Worm (Caenorhabditis elegans) whole organism, late embryonic: Measurements from ENCODE around the gene Y22D7AL.9.

Experiments used
- C38D4.7 ChIP-seq: fragments of 200-800 bp; sonication (Bioruptor generic); optimal IDR thresholded peaks from 2 replicates; lab custom pipeline; 2018; ENCODE audit warnings: mild to moderate bottlenecking, missing genetic modification characterization, moderate library complexity, missing compliant biosample characterization
- F13H6.1 ChIP-seq: sonication (generic microtip); optimal IDR thresholded peaks from 2 replicates; lab custom pipeline; 2016; ENCODE audit warnings: missing genetic modification characterization, missing compliant biosample characterization
- K02D7.2 ChIP-seq: sonication (generic microtip); optimal IDR thresholded peaks from 2 replicates; lab custom pipeline; 2017; ENCODE audit warnings: mild to moderate bottlenecking, missing genetic modification characterization, missing compliant biosample characterization
- K09A11.1 ChIP-seq: sonication (generic microtip); optimal IDR thresholded peaks from 2 replicates; lab custom pipeline; 2017; ENCODE audit warnings: antibody characterized with exemption, mild to moderate bottlenecking, missing genetic modification characterization, missing compliant biosample characterization; ENCODE audit not compliant: insufficient read depth
- ceh-14 ChIP-seq: sonication (generic microtip); optimal IDR thresholded peaks from 2 replicates; lab custom pipeline; 2016; ENCODE audit warnings: missing genotype, missing genetic modification characterization, missing compliant biosample characterization
- ceh-18 ChIP-seq: sonication (generic microtip); optimal IDR thresholded peaks from 2 replicates; lab custom pipeline; 2016; ENCODE audit warnings: missing genetic modification characterization, missing compliant biosample characterization
- ceh-2 ChIP-seq: sonication (generic microtip); optimal IDR thresholded peaks from 2 replicates; lab custom pipeline; 2016; ENCODE audit warnings: missing genotype, missing genetic modification characterization, missing compliant biosample characterization
- ceh-22 ChIP-seq: sonication (generic microtip); optimal IDR thresholded peaks from 2 replicates; lab custom pipeline; 2017; ENCODE audit warnings: missing biosample characterization, missing genetic modification characterization
- ceh-30 ChIP-seq: fragments of 150-350 bp; optimal IDR thresholded peaks from 2 replicates; lab custom pipeline; 2014; ENCODE audit warnings: missing biosample characterization, missing genetic modification characterization
- ceh-45 ChIP-seq: fragments of 200-800 bp; sonication (Bioruptor generic); IDR thresholded peaks from 2 replicates; pipeline ENCODE4 v1.3.6; 2022; ENCODE audit warnings: missing genetic modification reagents, missing genetic modification characterization, missing compliant biosample characterization
- ceh-48 ChIP-seq: sonication (generic microtip); optimal IDR thresholded peaks from 2 replicates; lab custom pipeline; 2016; ENCODE audit warnings: missing genetic modification characterization, inconsistent platforms, missing compliant biosample characterization
- ceh-9 ChIP-seq: sonication (generic microtip); optimal IDR thresholded peaks from 2 replicates; lab custom pipeline; 2016; ENCODE audit warnings: mild to moderate bottlenecking, missing genetic modification characterization, inconsistent platforms, missing compliant biosample characterization
- dmd-4 ChIP-seq: sonication (generic microtip); optimal IDR thresholded peaks from 2 replicates; lab custom pipeline; 2016; ENCODE audit warnings: borderline replicate concordance, missing genetic modification characterization, missing compliant biosample characterization
- dve-1 ChIP-seq: sonication (generic microtip); optimal IDR thresholded peaks from 2 replicates; lab custom pipeline; 2017; ENCODE audit warnings: antibody characterized with exemption, mild to moderate bottlenecking, missing genetic modification characterization, missing compliant biosample characterization
- elt-2 ChIP-seq: sonication (generic microtip); optimal IDR thresholded peaks from 2 replicates; lab custom pipeline; 2016; ENCODE audit warnings: missing genetic modification reagents, missing genetic modification characterization, missing compliant biosample characterization
- eyg-1 ChIP-seq: sonication (generic microtip); optimal IDR thresholded peaks from 2 replicates; lab custom pipeline; 2016; ENCODE audit warnings: missing genotype, missing genetic modification characterization, missing compliant biosample characterization
- fkh-10 ChIP-seq: fragments of 150-350 bp; optimal IDR thresholded peaks from 2 replicates; lab custom pipeline; 2014; ENCODE audit warnings: missing biosample characterization, missing genetic modification reagents, missing genetic modification characterization
- gmeb-2 ChIP-seq: sonication (generic microtip); optimal IDR thresholded peaks from 2 replicates; lab custom pipeline; 2016; ENCODE audit warnings: missing genetic modification characterization, inconsistent platforms, missing compliant biosample characterization
- hlh-13 ChIP-seq: fragments of 200-800 bp; sonication (Bioruptor generic); optimal IDR thresholded peaks from 2 replicates; lab custom pipeline; 2018; ENCODE audit warnings: mild to moderate bottlenecking, missing genetic modification characterization, missing compliant biosample characterization
- lim-6 ChIP-seq: sonication (generic microtip); optimal IDR thresholded peaks from 2 replicates; lab custom pipeline; 2016; ENCODE audit warnings: missing genetic modification characterization, missing compliant biosample characterization
- lin-11 ChIP-seq: fragments of 200-800 bp; sonication (Bioruptor generic); optimal IDR thresholded peaks from 2 replicates; lab custom pipeline; 2018; ENCODE audit warnings: mild to moderate bottlenecking, missing genetic modification characterization, missing compliant biosample characterization
- madf-2 ChIP-seq: sonication (generic microtip); optimal IDR thresholded peaks from 2 replicates; lab custom pipeline; 2017; ENCODE audit warnings: missing genetic modification characterization, missing compliant biosample characterization
- npax-4 ChIP-seq: sonication (generic microtip); optimal IDR thresholded peaks from 2 replicates; lab custom pipeline; 2016; ENCODE audit warnings: missing genetic modification characterization, missing compliant biosample characterization
- odd-2 ChIP-seq: sonication (generic microtip); optimal IDR thresholded peaks from 2 replicates; lab custom pipeline; 2017; ENCODE audit warnings: antibody characterized with exemption, mild to moderate bottlenecking, missing genetic modification characterization, missing compliant biosample characterization
- pag-3 ChIP-seq: sonication (generic microtip); optimal IDR thresholded peaks from 2 replicates; lab custom pipeline; 2016; ENCODE audit warnings: missing compliant biosample characterization, missing genetic modification characterization, borderline replicate concordance
- pat-9 ChIP-seq: fragments of 200-800 bp; sonication (Bioruptor generic); optimal IDR thresholded peaks from 2 replicates; lab custom pipeline; 2018; ENCODE audit warnings: mild to moderate bottlenecking, missing genetic modification characterization, moderate library complexity, missing compliant biosample characterization
- pha-4 ChIP-seq: fragments of 150-350 bp; optimal IDR thresholded peaks from 2 replicates; lab custom pipeline; 2018; ENCODE audit warnings: missing biosample characterization, missing genetic modification reagents, missing genetic modification characterization
- pqm-1 ChIP-seq: sonication (generic microtip); optimal IDR thresholded peaks from 2 replicates; lab custom pipeline; 2016; ENCODE audit warnings: missing genetic modification characterization, missing compliant biosample characterization
- pros-1 ChIP-seq: fragments of 150-350 bp; optimal IDR thresholded peaks from 2 replicates; lab custom pipeline; 2014; ENCODE audit warnings: missing biosample characterization, missing genetic modification reagents, missing genetic modification characterization
- ref-2 ChIP-seq: sonication (generic microtip); optimal IDR thresholded peaks from 2 replicates; lab custom pipeline; 2016; ENCODE audit warnings: missing genetic modification characterization, missing compliant biosample characterization
- rnt-1 ChIP-seq: sonication (generic microtip); optimal IDR thresholded peaks from 2 replicates; lab custom pipeline; 2016; ENCODE audit warnings: missing genetic modification characterization, missing compliant biosample characterization
- sox-2 ChIP-seq: fragments of 200-800 bp; sonication (Bioruptor generic); IDR thresholded peaks from 2 replicates; pipeline ENCODE4 v1.3.6; 2022; ENCODE audit warnings: missing genetic modification reagents, missing genetic modification characterization, missing compliant biosample characterization
- syd-9 ChIP-seq: sonication (generic microtip); optimal IDR thresholded peaks from 2 replicates; lab custom pipeline; 2016; ENCODE audit warnings: mild to moderate bottlenecking, missing genetic modification characterization, moderate library complexity, missing compliant biosample characterization
- tbx-7 ChIP-seq: sonication (generic microtip); optimal IDR thresholded peaks from 2 replicates; lab custom pipeline; 2016; ENCODE audit warnings: missing genotype, missing genetic modification characterization, missing compliant biosample characterization
- unc-42 ChIP-seq: sonication (generic microtip); optimal IDR thresholded peaks from 2 replicates; lab custom pipeline; 2016; ENCODE audit warnings: missing genotype, missing genetic modification characterization, missing compliant biosample characterization
- unc-55 ChIP-seq: sonication (generic microtip); optimal IDR thresholded peaks from 2 replicates; lab custom pipeline; 2017; ENCODE audit warnings: missing biosample characterization, missing genetic modification reagents, missing genetic modification characterization
- zip-5 ChIP-seq: sonication (generic microtip); optimal IDR thresholded peaks from 2 replicates; lab custom pipeline; 2016; ENCODE audit warnings: missing genetic modification characterization, missing compliant biosample characterization

The Y22D7AL.9 gene

ce11 chrIII:1613933-1614332, at the start of gene Y22D7AL.9:
Gene Y22D7AL.9 (minus strand): TSS chrIII:1614033.
- TF ChIP-seq ceh-45 (GFP tag; lab: Robert Waterston, UW), result no peak
- no peak for TF ChIP-seq npax-4 (tag; lab: Kevin White, UChicago)
- TF ChIP-seq elt-2 (tag; lab: Kevin White, UChicago), result no peak
- TF ChIP-seq hlh-13, result no peak
- TF ChIP-seq unc-55 (GFP tag; lab: Kevin White, UChicago), result no peak
- no peak for TF ChIP-seq fkh-10 (GFP tag; lab: Kevin White, UChicago)
- TF ChIP-seq ceh-48 (tag; lab: Kevin White, UChicago), result no peak
- no peak for TF ChIP-seq syd-9
- TF ChIP-seq tbx-7 (tag; lab: Kevin White, UChicago), result no peak
- TF ChIP-seq unc-42 (tag; lab: Kevin White, UChicago), result no peak
- TF ChIP-seq dmd-4 (tag; lab: Kevin White, UChicago), result no peak

ce11 chrIII:1663056-1663455, 49.2 kb upstream of the Y22D7AL.9 start:
- no peak for TF ChIP-seq npax-4 (tag; lab: Kevin White, UChicago)

ce11 chrIII:1662405-1662804, 48.6 kb upstream of the Y22D7AL.9 start:
- TF ChIP-seq odd-2 (tag; lab: Kevin White, UChicago), result no peak
- no peak for TF ChIP-seq eyg-1 (tag; lab: Kevin White, UChicago)
- TF ChIP-seq ceh-30 (tag; lab: Kevin White, UChicago), result no peak
- TF ChIP-seq rnt-1 (tag; lab: Kevin White, UChicago), result no peak
- TF ChIP-seq pag-3 (tag; lab: Kevin White, UChicago), result no peak
- TF ChIP-seq F13H6.1 (tag; lab: Kevin White, UChicago), result no peak
- no peak for TF ChIP-seq pros-1 (tag; lab: Kevin White, UChicago)
- no peak for TF ChIP-seq lin-11 (tag; lab: Kevin White, UChicago)
- TF ChIP-seq lim-6, result no peak
- no peak for TF ChIP-seq ceh-9 (tag; lab: Kevin White, UChicago)
- TF ChIP-seq C38D4.7 (GFP tag; lab: Kevin White, UChicago), result no peak
- no peak for TF ChIP-seq ceh-22 (tag; lab: Kevin White, UChicago)
- TF ChIP-seq pqm-1 (tag; lab: Kevin White, UChicago), result no peak
- TF ChIP-seq gmeb-2 (tag; lab: Kevin White, UChicago), result no peak
- TF ChIP-seq syd-9, result no peak
- no peak for TF ChIP-seq tbx-7 (tag; lab: Kevin White, UChicago)
- no peak for TF ChIP-seq K09A11.1 (tag; lab: Kevin White, UChicago)
- TF ChIP-seq K02D7.2, result no peak
- TF ChIP-seq dve-1 (tag; lab: Kevin White, UChicago), result no peak

ce11 chrIII:1661031-1661430, 47.2 kb upstream of the Y22D7AL.9 start:
- TF ChIP-seq ceh-2 (tag; lab: Kevin White, UChicago) (no peak), pat-9 (no peak), ceh-18 (no peak), madf-2 (tag; lab: Kevin White, UChicago) (no peak), zip-5 (tag; lab: Kevin White, UChicago) (no peak), pha-4 (tag; lab: Kevin White, UChicago) (no peak), dve-1 (tag; lab: Kevin White, UChicago) (no peak), ref-2 (tag; lab: Kevin White, UChicago) (no peak), pqm-1 (tag; lab: Kevin White, UChicago) (no peak), ceh-14 (no peak), sox-2 (GFP tag; lab: Robert Waterston, UW) (no peak), eyg-1 (tag; lab: Kevin White, UChicago) (no peak)
